Worm (Caenorhabditis elegans) whole organism, L3 larva: ENCODE results near the gene Y41E3.22.

Experiments
- ceh-28 ChIP-seq: fragments of 150-350 bp; optimal IDR thresholded peaks from 2 replicates; lab custom pipeline; 2014; ENCODE audit warnings: missing biosample characterization, missing genetic modification reagents, missing genetic modification characterization
- elt-1 ChIP-seq: fragments of 150-350 bp; optimal IDR thresholded peaks from 2 replicates; lab custom pipeline; 2014; ENCODE audit warnings: missing biosample characterization, missing genetic modification characterization
- elt-2 ChIP-seq: sonication (generic microtip); optimal IDR thresholded peaks from 2 replicates; lab custom pipeline; 2016; ENCODE audit warnings: missing genetic modification reagents, mild to moderate bottlenecking, missing genetic modification characterization, missing compliant biosample characterization
- fos-1 ChIP-seq: fragments of 150-350 bp; optimal IDR thresholded peaks from 2 replicates; lab custom pipeline; 2014; ENCODE audit warnings: missing biosample characterization, missing genetic modification characterization
- lin-39 ChIP-seq: fragments of 150-350 bp; optimal IDR thresholded peaks from 2 replicates; lab custom pipeline; 2018; ENCODE audit warnings: missing biosample characterization, missing genetic modification reagents, missing genetic modification characterization
- mdl-1 ChIP-seq: fragments of 150-350 bp; optimal IDR thresholded peaks from 2 replicates; lab custom pipeline; 2014; ENCODE audit warnings: missing biosample characterization, missing genetic modification characterization
- nhr-12 ChIP-seq: fragments of 150-350 bp; optimal IDR thresholded peaks from 2 replicates; lab custom pipeline; 2014; ENCODE audit warnings: missing biosample characterization, missing genetic modification characterization
- nhr-237 ChIP-seq: fragments of 150-350 bp; optimal IDR thresholded peaks from 2 replicates; lab custom pipeline; 2014; ENCODE audit warnings: missing biosample characterization, missing genetic modification characterization
- pha-4 ChIP-seq: fragments of 150-350 bp; optimal IDR thresholded peaks from 2 replicates; lab custom pipeline; 2014; ENCODE audit warnings: missing biosample characterization, missing genetic modification reagents, missing genetic modification characterization
- skn-1 ChIP-seq: fragments of 150-350 bp; optimal IDR thresholded peaks from 2 replicates; lab custom pipeline; 2014; ENCODE audit warnings: missing biosample characterization, missing genetic modification characterization
- tbx-2 ChIP-seq: sonication (generic microtip); optimal IDR thresholded peaks from 2 replicates; lab custom pipeline; 2016; ENCODE audit warnings: mild to moderate bottlenecking, missing genetic modification characterization, missing compliant biosample characterization
- unc-62 ChIP-seq: fragments of 150-350 bp; sonication (generic microtip); optimal IDR thresholded peaks from 4 replicates; lab custom pipeline; 2014; ENCODE audit warnings: missing biosample characterization, missing genetic modification reagents, missing genetic modification characterization

DNA sequence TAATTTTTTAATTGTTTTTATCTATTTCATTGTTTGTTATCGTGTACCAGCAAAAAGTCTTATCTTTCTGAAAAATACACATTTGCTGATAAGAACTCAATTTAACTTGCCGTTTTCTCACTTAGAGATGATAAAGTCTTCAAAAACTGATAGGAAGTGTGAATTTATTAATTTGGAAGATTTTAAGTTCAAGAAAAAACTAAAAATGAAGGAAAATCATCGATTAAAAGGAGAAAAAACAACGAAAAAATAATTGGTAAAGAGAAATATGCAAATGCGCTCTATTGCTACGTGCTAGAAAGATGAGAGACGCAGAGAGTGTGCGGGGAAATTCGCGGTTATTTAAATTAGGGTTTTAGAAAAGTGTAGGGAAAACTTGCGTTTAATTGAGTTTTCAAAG is 8.9 kb downstream of the Y41E3.22 start:
- TF ChIP-seq unc-62: no peak
- peak; percentile 74 for TF ChIP-seq pha-4 (tag; lab: Kevin White, UChicago)
- TF ChIP-seq nhr-237 (tag; lab: Kevin White, UChicago): no peak
- TF ChIP-seq elt-1 (tag; lab: Kevin White, UChicago): no peak
- TF ChIP-seq skn-1 (tag; lab: Kevin White, UChicago): peak; percentile 19
- peak; percentile 12 for TF ChIP-seq lin-39 (tag; lab: Kevin White, UChicago)
- TF ChIP-seq elt-2 (tag; lab: Kevin White, UChicago): peak; percentile 97
- no peak for TF ChIP-seq ceh-28 (tag; lab: Kevin White, UChicago)
- no peak for TF ChIP-seq tbx-2 (tag; lab: Kevin White, UChicago)
- TF ChIP-seq fos-1 (tag; lab: Kevin White, UChicago): no peak
- no peak for TF ChIP-seq mdl-1 (tag; lab: Kevin White, UChicago)
- TF ChIP-seq nhr-12 (tag; lab: Kevin White, UChicago): no peak
